Worm (Caenorhabditis elegans): Measurements from ENCODE around the gene cbp-1.

The cbp-1 gene

DNA sequence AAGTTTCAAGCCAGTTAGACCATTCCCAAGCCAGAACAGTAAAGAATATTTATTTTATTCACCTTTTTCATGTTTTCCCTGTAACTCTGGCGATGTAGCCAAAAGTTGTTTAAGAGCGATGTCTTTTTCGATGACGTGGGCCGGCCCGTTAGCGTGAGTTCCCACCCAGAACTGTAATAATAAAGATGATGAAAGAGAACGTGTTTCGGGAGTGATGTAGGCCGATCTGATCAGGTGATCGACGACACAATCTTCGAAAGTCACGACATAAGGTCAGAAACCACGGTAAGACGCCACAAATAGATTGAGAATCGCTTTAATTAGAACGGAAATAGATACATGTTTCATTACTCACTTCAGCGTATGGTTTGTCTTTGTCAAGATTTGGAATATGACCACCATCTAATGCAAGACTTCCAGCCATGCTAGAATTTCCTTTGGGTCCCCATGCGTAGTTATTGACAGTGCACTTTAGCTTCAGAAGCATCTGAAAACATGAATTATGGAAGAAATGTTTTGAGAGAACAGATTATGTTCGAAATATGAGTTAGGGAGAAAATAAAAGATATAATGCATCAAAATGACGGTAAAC lies 40.8 kb downstream of the cbp-1 start, which contains the start of gene ZK632.4:
Gene ZK632.4 (minus strand): TSS at position 487 of the 592 bp plus-strand sequence.
- no peak for TF ChIP-seq unc-62 (GFP tag; optimal IDR thresholded peaks at IDR 0.05)

- TF ChIP-seq unc-62 (GFP tag; optimal IDR thresholded peaks at IDR 0.05) = no peak
Measured at ce11 chrIII:9807560-9808046, 41.3 kb downstream of the cbp-1 start.

- no peak for TF ChIP-seq unc-62 (GFP tag; optimal IDR thresholded peaks at IDR 0.05)
Measured at ce11 chrIII:9808179-9808578, 41.9 kb downstream of the cbp-1 start, which contains the start of gene gtap-2. gtap-2 (plus strand) TSS chrIII:9808544.

DNA sequence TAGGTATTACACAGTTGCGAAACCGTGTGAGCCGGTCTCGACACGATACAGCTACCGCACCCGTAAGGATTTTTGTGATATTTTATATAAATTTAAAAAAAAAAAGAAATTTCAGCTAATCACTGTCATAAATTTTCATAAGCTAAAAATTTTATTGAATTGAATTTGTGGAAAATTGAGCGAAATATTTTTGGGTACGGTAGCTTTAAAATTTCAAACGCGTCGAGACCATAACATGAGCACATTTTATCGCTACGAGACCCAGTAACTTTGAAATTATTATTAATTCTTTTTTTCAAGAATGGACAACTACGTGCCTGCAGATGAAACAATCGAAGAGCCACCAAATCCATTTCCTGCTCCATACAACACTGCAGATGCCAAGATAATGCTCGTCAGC lies 46.8 kb downstream of the cbp-1 start, which contains the start of gene ZK632.14:
Gene ZK632.14 (plus strand): TSS at position 301 of the 400 bp plus-strand sequence.
- no peak for TF ChIP-seq unc-62 (GFP tag; optimal IDR thresholded peaks at IDR 0.05)

ce11 chrIII:9817087-9817612 lies 50.8 kb downstream of the cbp-1 start, which contains the start of gene cnx-1:
cnx-1 (minus strand) TSS chrIII:9817137.
- no peak for TF ChIP-seq unc-62 (GFP tag; optimal IDR thresholded peaks at IDR 0.05)

ce11 chrIII:9817894-9818293 lies 51.6 kb downstream of the cbp-1 start:
- no peak for TF ChIP-seq unc-62 (GFP tag; optimal IDR thresholded peaks at IDR 0.05)

DNA sequence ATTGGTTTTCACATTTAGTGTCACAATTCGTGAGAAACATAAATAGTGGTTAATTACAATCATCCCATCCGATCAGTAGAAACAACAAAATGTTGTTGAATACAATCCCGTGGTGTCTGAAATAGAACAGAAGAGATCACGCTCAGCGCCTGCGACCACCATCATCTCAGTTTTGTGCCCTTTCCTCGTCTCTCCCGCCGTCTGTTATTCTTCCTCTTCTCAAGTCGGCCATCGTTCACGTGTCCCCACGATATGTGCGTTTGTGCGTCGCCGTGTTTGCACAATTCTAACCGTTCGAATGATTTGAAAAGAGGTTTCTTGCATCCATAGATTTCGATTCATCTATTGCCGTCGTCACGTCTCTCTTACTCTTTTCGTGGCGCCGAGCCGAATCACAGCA lies 52.5 kb downstream of the cbp-1 start, which contains the start of gene panl-3:
Gene panl-3 (plus strand): TSS at position 294 of the 400 bp plus-strand sequence.
- no peak for TF ChIP-seq unc-62 (GFP tag; optimal IDR thresholded peaks at IDR 0.05)

ce11 chrIII:9822942-9823341 lies 56.6 kb downstream of the cbp-1 start, which contains the start of gene arl-5:
arl-5 (plus strand) TSS chrIII:9823242.
- no peak for TF ChIP-seq unc-62 (GFP tag; optimal IDR thresholded peaks at IDR 0.05)

- TF ChIP-seq unc-62 (GFP tag; optimal IDR thresholded peaks at IDR 0.05) = no peak
Measured at ce11 chrIII:9823748-9824147, 57.4 kb downstream of the cbp-1 start.
